Worm (Caenorhabditis elegans): Measurements from ENCODE around the gene C26B2.2.

Gene C26B2.2

ce11 chrIV:7983728-7984346 is 38.1 kb downstream of the C26B2.2 start:
- TF ChIP-seq him-1 (tag; optimal IDR thresholded peaks at IDR 0.05) = no peak
- no peak for TF ChIP-seq dao-5 (tag; optimal IDR thresholded peaks at IDR 0.05)
- no peak for TF ChIP-seq W03F9.2 (tag; optimal IDR thresholded peaks at IDR 0.05)

ce11 chrIV:7983021-7983420 is 38.9 kb downstream of the C26B2.2 start:
- TF ChIP-seq dao-5 (tag; optimal IDR thresholded peaks at IDR 0.05) (no peak), W03F9.2 (tag; optimal IDR thresholded peaks at IDR 0.05) (no peak), him-1 (tag; optimal IDR thresholded peaks at IDR 0.05) (no peak)

ce11 chrIV:7982024-7982576 is 39.8 kb downstream of the C26B2.2 start, which contains the start of gene arf-5:
arf-5 (plus strand) TSS chrIV:7982526.
- no peak for TF ChIP-seq W03F9.2 (tag; optimal IDR thresholded peaks at IDR 0.05)

- TF ChIP-seq dao-5 (tag; optimal IDR thresholded peaks at IDR 0.05) = no peak
These were observed 42.3 kb downstream of the C26B2.2 start, which contains the start of gene unc-24 for ce11 chrIV:7979588-7979987. unc-24 (plus strand) TSS chrIV:7979870.

- TF ChIP-seq W03F9.2 (tag; optimal IDR thresholded peaks at IDR 0.05) (no peak), him-1 (tag; optimal IDR thresholded peaks at IDR 0.05) (no peak), dao-5 (tag; optimal IDR thresholded peaks at IDR 0.05) (no peak)
These were observed 44.4 kb downstream of the C26B2.2 start, which contains the start of gene ora-1 for ce11 chrIV:7977452-7977940. ora-1 (plus strand) TSS chrIV:7977890.

- TF ChIP-seq him-1 (tag; optimal IDR thresholded peaks at IDR 0.05) (no peak), dao-5 (tag; optimal IDR thresholded peaks at IDR 0.05) (no peak), W03F9.2 (tag; optimal IDR thresholded peaks at IDR 0.05) (no peak)
These were observed 45.7 kb downstream of the C26B2.2 start, which contains the start of gene F57H12.6 for ce11 chrIV:7976210-7976609. F57H12.6 (minus strand) TSS chrIV:7976310.

Data from whole organism, L4/young adult.